Worm (Caenorhabditis elegans): ENCODE results near the gene clec-158.

Gene clec-158

DNA sequence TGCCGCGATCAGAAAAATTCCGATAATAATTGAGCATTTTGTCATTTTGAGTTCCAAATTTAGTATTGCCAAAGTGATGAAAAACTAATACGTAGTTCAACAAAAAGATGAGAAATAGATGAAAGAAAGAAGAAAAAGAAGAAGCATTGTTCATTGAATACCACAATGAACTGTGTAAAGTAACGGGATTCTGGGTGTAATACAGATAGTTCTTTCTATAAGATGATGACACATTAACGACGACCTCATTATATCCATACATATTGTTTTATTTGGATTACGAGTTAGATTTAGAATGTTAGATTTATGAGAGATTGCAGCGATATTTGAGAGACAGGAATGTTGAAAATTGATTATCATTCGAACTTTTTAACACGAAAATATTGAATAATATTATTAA is 32.2 kb upstream of the clec-158 start, which contains the start of gene K04C2.5:
TSS of gene K04C2.5 (minus strand) at position 101 of the 400 bp plus-strand sequence.
- TF ChIP-seq lin-39 (tag; optimal IDR thresholded peaks at IDR 0.05) (no peak), dmd-9 (GFP tag; IDR thresholded peaks at IDR 0.05) (no peak), dpl-1 (GFP tag; optimal IDR thresholded peaks at IDR 0.05) (no peak), dmd-6 (GFP tag; IDR thresholded peaks at IDR 0.05) (no peak), F49E8.2 (tag; optimal IDR thresholded peaks at IDR 0.05; ENCODE audit: borderline replicate concordance) (no peak), ces-1 (GFP tag; optimal IDR thresholded peaks at IDR 0.05) (no peak), daf-12 (tag; optimal IDR thresholded peaks at IDR 0.05) (no peak), daf-16 (GFP tag; optimal IDR thresholded peaks at IDR 0.05) (no peak), daf-16 (tag; optimal IDR thresholded peaks at IDR 0.05) (no peak), ceh-20 (GFP tag; IDR thresholded peaks at IDR 0.05) (no peak), R02D3.7 (tag; optimal IDR thresholded peaks at IDR 0.05) (no peak), ctbp-1 (GFP tag; IDR thresholded peaks at IDR 0.05) (no peak), mxl-2 (GFP tag; conservative IDR thresholded peaks at IDR 0.05) (no peak), daf-19 (GFP tag; conservative IDR thresholded peaks at IDR 0.05) (no peak), zfp-2 (tag; optimal IDR thresholded peaks at IDR 0.05) (no peak), sdz-12 (GFP tag; optimal IDR thresholded peaks at IDR 0.05) (no peak), ceh-62 (tag; optimal IDR thresholded peaks at IDR 0.05) (no peak), lim-7 (GFP tag; IDR thresholded peaks at IDR 0.05) (no peak), madf-5 (GFP tag; IDR thresholded peaks at IDR 0.05) (no peak)

DNA sequence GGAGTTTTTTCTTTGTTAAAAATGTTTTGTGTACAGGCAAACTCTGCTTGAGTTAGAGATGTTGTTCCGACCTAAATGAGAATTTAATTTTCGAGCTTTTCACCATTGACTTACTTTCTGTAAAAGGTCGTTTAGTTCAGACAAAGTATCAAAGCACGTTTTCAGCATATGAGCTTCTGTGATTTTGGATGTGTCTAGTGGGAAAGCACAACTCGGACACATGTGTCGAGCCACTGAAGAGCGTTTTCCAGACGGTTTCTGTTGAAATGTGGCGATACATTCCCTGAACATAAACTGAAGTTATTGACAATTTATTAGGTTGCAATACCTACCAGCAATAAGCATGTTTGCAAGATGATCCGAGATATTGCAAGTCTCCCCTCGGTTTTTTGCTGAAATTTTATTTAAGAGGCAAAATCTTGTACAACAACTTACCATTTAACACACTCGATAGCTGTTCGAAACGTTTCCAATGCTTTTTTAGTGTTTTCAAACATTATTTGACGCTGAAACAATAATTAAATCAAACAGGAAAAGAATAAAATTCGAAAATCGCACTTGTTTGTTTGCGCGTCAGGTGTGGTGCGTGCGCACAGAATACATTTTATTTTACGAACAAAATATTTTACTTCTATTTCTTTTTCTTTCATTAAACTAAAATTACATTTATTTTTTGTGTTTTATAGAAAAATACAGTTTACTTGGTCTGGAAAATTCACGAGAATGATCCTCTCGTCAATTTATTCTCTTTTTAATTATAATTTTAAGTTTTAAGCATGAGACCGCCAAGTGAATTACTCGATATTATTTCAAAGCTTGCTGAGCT is 29.8 kb upstream of the clec-158 start, which contains the start of the genes brd-1 and K04C2.2:
TSS of gene brd-1 (minus strand) at position 506 of the 826 bp plus-strand sequence.
TSS of gene K04C2.2 (plus strand) at position 776 of the 826 bp plus-strand sequence.
- TF ChIP-seq dpl-1 (GFP tag; optimal IDR thresholded peaks at IDR 0.05) (peak; percentile 68), mdt-29 (GFP tag; IDR thresholded peaks at IDR 0.05) (no peak), mes-2 (tag; optimal IDR thresholded peaks at IDR 0.05; ENCODE audit: poor library complexity, severe bottlenecking) (peak; percentile 45), dmd-8 (GFP tag; IDR thresholded peaks at IDR 0.05) (no peak), aly-2 (tag; optimal IDR thresholded peaks at IDR 0.05) (no peak), dmd-6 (GFP tag; IDR thresholded peaks at IDR 0.05) (no peak), nhr-76 (tag; optimal IDR thresholded peaks at IDR 0.05) (no peak), lsy-2 (tag; optimal IDR thresholded peaks at IDR 0.05) (peak in 1 of 2 experiments; percentile 28), hmg-1.1 (GFP tag; IDR thresholded peaks at IDR 0.05) (no peak), rbr-2 (tag; optimal IDR thresholded peaks at IDR 0.05) (no peak), aha-1 (tag) (peak; percentile 95)

DNA sequence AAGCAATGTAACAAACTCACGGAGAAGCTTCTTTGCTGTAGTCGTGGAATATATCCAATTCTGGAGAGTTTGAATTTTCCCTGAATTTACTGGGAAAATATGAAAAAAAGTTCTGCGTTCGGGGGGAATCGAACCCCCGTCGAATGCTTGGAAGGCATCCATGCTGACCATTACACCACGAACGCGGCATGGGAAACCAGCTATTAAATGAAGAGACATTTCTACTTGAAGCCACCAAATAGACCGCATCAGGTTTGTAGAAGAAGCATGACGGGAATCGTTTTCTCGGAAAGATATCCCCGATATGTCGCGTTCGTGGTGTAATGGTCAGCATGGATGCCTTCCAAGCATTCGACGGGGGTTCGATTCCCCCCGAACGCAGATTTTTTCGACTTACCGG is 29.1 kb upstream of the clec-158 start:
- no peak for TF ChIP-seq ZK546.5 (tag; optimal IDR thresholded peaks at IDR 0.05)
- peak; percentile 80 for TF ChIP-seq T26A8.4 (GFP tag; IDR thresholded peaks at IDR 0.05)
- peak; percentile 25 for TF ChIP-seq duxl-1 (tag; optimal IDR thresholded peaks at IDR 0.05; ENCODE audit: poor library complexity)
- TF ChIP-seq zip-2 (tag; optimal IDR thresholded peaks at IDR 0.05) = peak; percentile 66
- TF ChIP-seq pha-4 (GFP tag; IDR thresholded peaks at IDR 0.05) = peak; percentile 66; the same call in 1 of the 2 replicates
- no peak for TF ChIP-seq pha-4 (tag; optimal IDR thresholded peaks at IDR 0.05)
- no peak for TF ChIP-seq T20F7.1 (GFP tag; optimal IDR thresholded peaks at IDR 0.05)
- peak; percentile 43 for TF ChIP-seq hlh-30 (tag; optimal IDR thresholded peaks at IDR 0.05; ENCODE audit: insufficient read depth)
- TF ChIP-seq Y75B8A.6 (GFP tag; IDR thresholded peaks at IDR 0.05) = peak; percentile 74; the same call in 1 of the 2 replicates
- peak; percentile 86 for TF ChIP-seq arid-1 (GFP tag; conservative IDR thresholded peaks at IDR 0.05)
- TF ChIP-seq R02D3.7 (tag; optimal IDR thresholded peaks at IDR 0.05) = no peak
- TF ChIP-seq spr-3 (GFP tag; optimal IDR thresholded peaks at IDR 0.05) = peak; percentile 19
- 0 out of 2 replicates have a peak, but pooled peaks have one; percentile 55 for TF ChIP-seq F44E2.7 (GFP tag; IDR thresholded peaks at IDR 0.05)
- TF ChIP-seq lin-39 (tag; optimal IDR thresholded peaks at IDR 0.05) = no peak
- peak; percentile 33; the same call in 1 of the 2 replicates for TF ChIP-seq ceh-20 (GFP tag; IDR thresholded peaks at IDR 0.05)
- peak; percentile 70 for TF ChIP-seq hmg-1.1 (GFP tag; IDR thresholded peaks at IDR 0.05)
- no peak for TF ChIP-seq aha-1 (tag)
- TF ChIP-seq lin-15B (tag; optimal IDR thresholded peaks at IDR 0.05) = no peak
- peak; percentile 79; the same call in 1 of the 2 replicates for TF ChIP-seq Y105C5A.15 (GFP tag; IDR thresholded peaks at IDR 0.05)
- no peak for TF ChIP-seq fkh-10 (GFP tag; optimal IDR thresholded peaks at IDR 0.05)
- TF ChIP-seq hlh-11 (tag; optimal IDR thresholded peaks at IDR 0.05) = peak; percentile 29
- peak; percentile 47 for TF ChIP-seq lin-1 (GFP tag; IDR thresholded peaks at IDR 0.05)
- TF ChIP-seq D1046.2 (GFP tag; IDR thresholded peaks at IDR 0.05) = no peak
- TF ChIP-seq ceh-44 (GFP tag; IDR thresholded peaks at IDR 0.05) = peak; percentile 57; the same call in 1 of the 2 replicates

Data from whole organism, L4 larva.